Worm (Caenorhabditis elegans) whole organism, L1 larva: Measurements from ENCODE around the gene clec-50.
"Not testable (repeated sequence)": the region's sequence is repeated elsewhere in the genome, so short reads cannot be mapped to it uniquely, and the experiment has no call there.

Experiments
- C16A3.4 ChIP-seq: fragments of 150-350 bp; optimal IDR thresholded peaks from 2 replicates; lab custom pipeline; 2014; ENCODE audit warnings: missing biosample characterization, missing genetic modification characterization
- aha-1 ChIP-seq: fragments of 150-350 bp; optimal IDR thresholded peaks from 2 replicates; lab custom pipeline; 2014; ENCODE audit warnings: missing biosample characterization, missing genetic modification characterization
- blmp-1 ChIP-seq: fragments of 150-350 bp; optimal IDR thresholded peaks from 2 replicates; lab custom pipeline; 2014; ENCODE audit warnings: missing biosample characterization, missing genetic modification characterization
- ceh-8 ChIP-seq: fragments of 200-800 bp; sonication (Bioruptor generic); optimal IDR thresholded peaks from 2 replicates; lab custom pipeline; 2018; ENCODE audit warnings: mild to moderate bottlenecking, missing genetic modification characterization, moderate library complexity, missing compliant biosample characterization
- efl-1 ChIP-seq, 4 experiments: fragments of 150-350 bp; optimal IDR thresholded peaks in 3 of 4; peaks in 1 of 4; 1 replicate in 1 of 4; 2 replicates in 3 of 4; lab custom pipeline; 2014; ENCODE audit warnings: missing biosample characterization in 2 of 4, missing genetic modification characterization in 2 of 4, missing genetic modification reagents in 2 of 4
- elt-3 ChIP-seq, 6 experiments: fragments of 150-350 bp in 1 of 6; sonication (generic microtip); optimal IDR thresholded peaks; 2 replicates each; lab custom pipeline; 2017 to 2018; ENCODE audit warnings: missing biosample characterization in 6 of 6, missing genetic modification characterization in 6 of 6, inconsistent platforms in 1 of 6
- fkh-4 ChIP-seq: sonication (generic microtip); optimal IDR thresholded peaks from 2 replicates; lab custom pipeline; 2016; ENCODE audit warnings: missing compliant biosample characterization, missing genetic modification characterization, borderline replicate concordance
- fkh-8 ChIP-seq: sonication (generic microtip); optimal IDR thresholded peaks from 2 replicates; lab custom pipeline; 2016; ENCODE audit warnings: mild to moderate bottlenecking, missing genetic modification characterization, missing compliant biosample characterization
- fos-1 ChIP-seq: fragments of 150-350 bp; optimal IDR thresholded peaks from 2 replicates; lab custom pipeline; 2014; ENCODE audit warnings: missing biosample characterization, missing genetic modification characterization
- grh-1 ChIP-seq: fragments of 200-800 bp; sonication (Bioruptor generic); IDR thresholded peaks from 2 replicates; pipeline ENCODE4 v1.3.6; 2022; ENCODE audit warnings: missing genetic modification reagents, missing genetic modification characterization, missing compliant biosample characterization
- irx-1 ChIP-seq: sonication (generic microtip); optimal IDR thresholded peaks from 2 replicates; lab custom pipeline; 2016; ENCODE audit warnings: missing genetic modification characterization, missing compliant biosample characterization
- lin-35 ChIP-seq, 2 experiments: fragments of 150-350 bp; optimal IDR thresholded peaks; 2 replicates each; lab custom pipeline; 2014; ENCODE audit warnings: missing biosample characterization in 2 of 2, missing genetic modification characterization in 2 of 2, missing genetic modification reagents in 2 of 2
- mef-2 ChIP-seq: fragments of 150-350 bp; optimal IDR thresholded peaks from 2 replicates; lab custom pipeline; 2014; ENCODE audit warnings: missing biosample characterization, missing genetic modification characterization
- nhr-11 ChIP-seq: fragments of 150-350 bp; optimal IDR thresholded peaks from 2 replicates; lab custom pipeline; 2014; ENCODE audit warnings: missing biosample characterization, missing genetic modification characterization
- nhr-84 ChIP-seq: sonication (generic microtip); optimal IDR thresholded peaks from 2 replicates; lab custom pipeline; 2017; ENCODE audit warnings: missing biosample characterization, missing genetic modification characterization
- pag-3 ChIP-seq: sonication (generic microtip); optimal IDR thresholded peaks from 2 replicates; lab custom pipeline; 2017; ENCODE audit warnings: missing genetic modification characterization, mild to moderate bottlenecking, missing compliant biosample characterization, antibody characterized with exemption, borderline replicate concordance; ENCODE audit not compliant: insufficient read depth
- rnt-1 ChIP-seq: sonication (generic microtip); optimal IDR thresholded peaks from 2 replicates; lab custom pipeline; 2016; ENCODE audit warnings: mild to moderate bottlenecking, missing genetic modification characterization, moderate library complexity, missing compliant biosample characterization
- sptf-1 ChIP-seq: fragments of 150-350 bp; optimal IDR thresholded peaks from 2 replicates; lab custom pipeline; 2014; ENCODE audit warnings: missing biosample characterization, missing genetic modification characterization
- tbx-2 ChIP-seq: sonication (generic microtip); optimal IDR thresholded peaks from 2 replicates; lab custom pipeline; 2016; ENCODE audit warnings: missing genetic modification characterization, missing compliant biosample characterization
- tlp-1 ChIP-seq: fragments of 150-350 bp; optimal IDR thresholded peaks from 2 replicates; lab custom pipeline; 2014; ENCODE audit warnings: missing biosample characterization, missing genetic modification characterization
- unc-130 ChIP-seq: fragments of 150-350 bp; optimal IDR thresholded peaks from 2 replicates; lab custom pipeline; 2017; ENCODE audit warnings: missing biosample characterization, missing genetic modification characterization, inconsistent platforms
- unc-86 ChIP-seq: sonication (generic microtip); optimal IDR thresholded peaks from 2 replicates; lab custom pipeline; 2016; ENCODE audit warnings: missing genetic modification characterization, missing compliant biosample characterization
- unc-98 ChIP-seq: fragments of 200-800 bp; sonication (Bioruptor generic); IDR thresholded peaks from 2 replicates; pipeline ENCODE4 v1.3.6; 2022; ENCODE audit warnings: missing genetic modification characterization, missing compliant biosample characterization
- zag-1 ChIP-seq: fragments of 150-350 bp; optimal IDR thresholded peaks from 2 replicates; lab custom pipeline; 2014; ENCODE audit warnings: missing biosample characterization, missing genetic modification characterization
- ztf-4 ChIP-seq: fragments of 150-350 bp; optimal IDR thresholded peaks from 2 replicates; lab custom pipeline; 2014; ENCODE audit warnings: missing biosample characterization, missing genetic modification characterization

Gene clec-50

DNA sequence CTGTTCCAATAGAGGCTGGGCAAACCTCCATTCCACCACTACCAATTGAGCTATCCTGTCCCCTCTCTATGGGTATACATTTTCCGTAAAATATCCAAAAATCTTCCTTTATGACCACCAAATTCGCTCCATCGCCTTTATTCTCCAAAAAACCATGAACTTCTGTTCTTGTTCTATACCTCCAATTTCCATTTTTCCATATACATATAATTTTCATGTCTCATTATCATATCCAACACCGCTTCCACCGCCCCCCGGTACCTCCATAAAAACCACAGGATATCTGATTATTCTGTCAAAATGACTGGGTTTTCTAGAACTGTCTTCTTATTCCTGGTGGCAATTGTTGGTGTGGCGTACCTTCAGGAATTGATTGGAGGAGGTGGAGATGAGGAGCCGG is 39.3 kb downstream of the clec-50 start, which contains the start of gene Y43F8C.17:
Gene Y43F8C.17, plus strand, starts transcription at position 301 of the 400 bp plus-strand sequence.
- TF ChIP-seq nhr-84: no peak
- TF ChIP-seq blmp-1: no peak
- TF ChIP-seq sptf-1 (tag; lab: Kevin White, UChicago): no peak
- no peak for TF ChIP-seq unc-98 (GFP tag; lab: Robert Waterston, UW)
- TF ChIP-seq zag-1 (tag; lab: Kevin White, UChicago): no peak
- TF ChIP-seq lin-35 (GFP tag; optimal IDR thresholded peaks at IDR 0.05; lab: Kevin White, UChicago): no peak
- no peak for TF ChIP-seq tlp-1 (tag; lab: Kevin White, UChicago)
- TF ChIP-seq aha-1 (tag; lab: Kevin White, UChicago): no peak
- TF ChIP-seq C16A3.4 (tag; lab: Kevin White, UChicago): no peak

DNA sequence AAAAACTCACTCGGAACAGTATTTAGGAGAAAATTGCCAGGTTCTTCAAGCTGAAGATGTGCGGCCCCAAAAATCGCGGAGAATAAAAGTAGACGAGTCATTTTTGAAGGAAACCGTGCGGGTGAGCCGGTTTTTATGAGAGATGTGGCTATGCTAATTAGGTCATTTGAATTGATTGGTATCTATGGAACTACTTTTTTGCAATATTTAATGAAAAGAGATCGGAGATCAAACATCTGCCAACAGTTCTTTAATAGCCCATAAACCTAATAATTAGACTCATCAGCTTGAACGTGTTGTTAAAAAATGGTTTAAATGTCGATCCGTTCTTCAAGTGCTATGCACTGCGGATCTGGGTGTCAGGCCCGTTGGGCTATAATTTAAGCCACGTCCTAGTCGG is 39.7 kb downstream of the clec-50 start, which contains the start of gene Y43F8C.16:
Gene Y43F8C.16, minus strand, starts transcription at position 101 of the 400 bp plus-strand sequence.
- TF ChIP-seq nhr-11 (tag; lab: Kevin White, UChicago): no peak
- TF ChIP-seq C16A3.4 (tag; lab: Kevin White, UChicago): no peak
- no peak for TF ChIP-seq tbx-2 (tag; lab: Kevin White, UChicago)
- no peak for TF ChIP-seq efl-1 (optimal IDR thresholded peaks at IDR 0.05; lab: Kevin White, UChicago)
- TF ChIP-seq efl-1 (GFP tag; optimal IDR thresholded peaks at IDR 0.05 in 1 of 2; lab: Kevin White, UChicago): no peak
- TF ChIP-seq fkh-4 (tag; lab: Kevin White, UChicago): no peak
- TF ChIP-seq irx-1 (tag; lab: Kevin White, UChicago): no peak
- TF ChIP-seq elt-3 (tag; optimal IDR thresholded peaks at IDR 0.05; lab: Kevin White, UChicago): no peak

DNA sequence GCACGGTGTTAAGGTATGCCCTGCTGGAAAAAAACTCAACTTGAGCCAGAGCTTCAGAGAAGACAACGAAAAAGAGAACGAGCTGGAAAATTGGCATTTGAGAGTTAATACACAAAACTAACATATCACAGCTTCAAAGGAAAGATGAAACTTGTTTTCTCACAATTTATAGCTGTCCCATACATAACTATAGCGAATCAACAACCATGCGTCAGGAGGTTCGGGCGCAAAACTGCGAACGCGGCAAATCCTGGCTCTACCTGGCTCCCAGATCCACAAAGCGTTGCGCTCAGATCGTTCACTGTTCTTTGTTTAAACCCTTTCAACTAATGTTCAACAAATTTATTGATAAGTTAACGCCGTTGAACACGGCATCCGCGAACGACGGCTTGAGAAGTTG is 43.5 kb downstream of the clec-50 start, which contains the start of gene Y43F8C.23:
Gene Y43F8C.23, minus strand, starts transcription at position 101 of the 400 bp plus-strand sequence.
- TF ChIP-seq mef-2; fos-1 (tag; lab: Kevin White, UChicago); ceh-8 (GFP tag; lab: Kevin White, UChicago): not testable (repeated sequence)

DNA sequence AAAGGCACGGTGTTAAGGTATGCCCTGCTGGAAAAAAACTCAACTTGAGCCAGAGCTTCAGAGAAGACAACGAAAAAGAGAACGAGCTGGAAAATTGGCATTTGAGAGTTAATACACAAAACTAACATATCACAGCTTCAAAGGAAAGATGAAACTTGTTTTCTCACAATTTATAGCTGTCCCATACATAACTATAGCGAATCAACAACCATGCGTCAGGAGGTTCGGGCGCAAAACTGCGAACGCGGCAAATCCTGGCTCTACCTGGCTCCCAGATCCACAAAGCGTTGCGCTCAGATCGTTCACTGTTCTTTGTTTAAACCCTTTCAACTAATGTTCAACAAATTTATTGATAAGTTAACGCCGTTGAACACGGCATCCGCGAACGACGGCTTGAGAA is 44.7 kb downstream of the clec-50 start, which contains the start of gene Y43F8C.15:
Gene Y43F8C.15, minus strand, starts transcription at position 101 of the 400 bp plus-strand sequence.
- not testable (repeated sequence) for TF ChIP-seq rnt-1, aha-1, unc-130 (tag; lab: Kevin White, UChicago)

DNA sequence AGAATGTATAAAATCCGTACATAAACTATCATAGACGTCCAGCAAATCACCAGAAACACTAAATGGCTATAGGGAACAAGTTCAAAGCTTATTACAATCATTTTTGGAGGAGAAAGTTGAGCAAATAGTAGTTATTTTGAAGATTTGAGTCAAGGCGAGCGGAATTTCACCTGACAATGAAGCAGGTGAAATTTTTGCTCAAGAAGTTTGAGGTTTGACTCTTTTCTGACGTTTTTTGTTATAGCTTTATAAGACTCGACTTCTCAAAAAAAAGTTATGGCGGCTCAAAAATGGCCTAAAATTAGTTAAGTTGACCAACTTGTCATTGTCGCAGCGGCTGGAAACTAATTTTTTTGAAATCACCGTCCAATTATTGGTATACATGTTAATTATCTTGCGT is 46.3 kb downstream of the clec-50 start, which contains the start of gene srv-3:
Gene srv-3, minus strand, starts transcription at position 101 of the 400 bp plus-strand sequence.
- TF ChIP-seq unc-86 (tag; lab: Kevin White, UChicago): no peak
- TF ChIP-seq ztf-4: no peak
- TF ChIP-seq grh-1 (GFP tag; lab: Robert Waterston, UW): no peak
- no peak for TF ChIP-seq pag-3
- no peak for TF ChIP-seq mef-2
- TF ChIP-seq fkh-8: no peak
